Worm (Caenorhabditis elegans) whole organism, L1 larva: Measurements from ENCODE around the gene C16C10.2.

Experiments used
- C34B4.2 ChIP-seq: sonication (generic microtip); optimal IDR thresholded peaks from 2 replicates; lab custom pipeline; 2017; ENCODE audit warnings: mild to moderate bottlenecking, missing genetic modification characterization, missing compliant biosample characterization
- aly-2 ChIP-seq: fragments of 150-350 bp; optimal IDR thresholded peaks from 2 replicates; lab custom pipeline; 2014; ENCODE audit warnings: missing biosample characterization, missing genetic modification characterization
- ama-1 ChIP-seq: fragments of 150-350 bp; optimal IDR thresholded peaks from 2 replicates; lab custom pipeline; 2014
- blmp-1 ChIP-seq: fragments of 150-350 bp; optimal IDR thresholded peaks from 2 replicates; lab custom pipeline; 2014; ENCODE audit warnings: missing biosample characterization, missing genetic modification characterization
- ceh-82 ChIP-seq, 3 experiments: fragments of 150-350 bp in 1 of 3; sonication (generic microtip) in 2 of 3; optimal IDR thresholded peaks; 2 replicates each; lab custom pipeline; 2014 to 2017; ENCODE audit warnings: missing biosample characterization in 3 of 3, missing genetic modification characterization in 3 of 3
- ceh-88 ChIP-seq: fragments of 200-800 bp; sonication (Bioruptor generic); IDR thresholded peaks from 2 replicates; pipeline ENCODE4 v1.3.6; 2022; ENCODE audit warnings: missing genetic modification characterization, missing compliant biosample characterization
- ces-1 ChIP-seq: fragments of 150-350 bp; optimal IDR thresholded peaks from 2 replicates; lab custom pipeline; 2014; ENCODE audit warnings: missing biosample characterization, missing genetic modification reagents, missing genetic modification characterization
- dpl-1 ChIP-seq, 3 experiments: fragments of 150-350 bp in 2 of 3; sonication (generic microtip) in 1 of 3; optimal IDR thresholded peaks; 2 replicates each; lab custom pipeline; 2014 to 2017; ENCODE audit warnings: missing biosample characterization in 3 of 3, missing genetic modification characterization in 3 of 3, missing genetic modification reagents in 3 of 3
- dsc-1 ChIP-seq: sonication (generic microtip); optimal IDR thresholded peaks from 2 replicates; lab custom pipeline; 2016; ENCODE audit warnings: mild to moderate bottlenecking, missing genetic modification characterization, missing compliant biosample characterization
- efl-1 ChIP-seq, 4 experiments: fragments of 150-350 bp; optimal IDR thresholded peaks in 3 of 4; peaks in 1 of 4; 1 replicate in 1 of 4; 2 replicates in 3 of 4; lab custom pipeline; 2014; ENCODE audit warnings: missing biosample characterization in 2 of 4, missing genetic modification characterization in 2 of 4, missing genetic modification reagents in 2 of 4
- efl-3 ChIP-seq: fragments of 200-800 bp; sonication (Bioruptor generic); optimal IDR thresholded peaks from 2 replicates; lab custom pipeline; 2018; ENCODE audit warnings: mild to moderate bottlenecking, missing genetic modification characterization, missing compliant biosample characterization
- egl-27 ChIP-seq, 2 experiments: fragments of 150-350 bp in 1 of 2; sonication (generic microtip); optimal IDR thresholded peaks; 3 replicates each; lab custom pipeline; 2017 to 2018; ENCODE audit warnings: missing biosample characterization in 2 of 2, missing genetic modification characterization in 2 of 2, missing genetic modification reagents in 2 of 2
- elt-2 ChIP-seq: sonication (generic microtip); optimal IDR thresholded peaks from 2 replicates; lab custom pipeline; 2016; ENCODE audit warnings: missing genetic modification characterization, mild to moderate bottlenecking, inconsistent platforms, missing compliant biosample characterization, missing genetic modification reagents
- elt-3 ChIP-seq, 6 experiments: fragments of 150-350 bp in 1 of 6; sonication (generic microtip); optimal IDR thresholded peaks; 2 replicates each; lab custom pipeline; 2017 to 2018; ENCODE audit warnings: missing biosample characterization in 6 of 6, missing genetic modification characterization in 6 of 6, inconsistent platforms in 1 of 6
- ets-5 ChIP-seq: fragments of 200-800 bp; sonication (Bioruptor generic); IDR thresholded peaks from 2 replicates; pipeline ENCODE4 v1.3.6; 2022; ENCODE audit warnings: missing genetic modification characterization, missing compliant biosample characterization
- fkh-10 ChIP-seq: sonication (generic microtip); optimal IDR thresholded peaks from 2 replicates; lab custom pipeline; 2017; ENCODE audit warnings: missing biosample characterization, missing genetic modification reagents, missing genetic modification characterization
- fkh-4 ChIP-seq: sonication (generic microtip); optimal IDR thresholded peaks from 2 replicates; lab custom pipeline; 2016; ENCODE audit warnings: missing compliant biosample characterization, missing genetic modification characterization, borderline replicate concordance
- fos-1 ChIP-seq: fragments of 150-350 bp; optimal IDR thresholded peaks from 2 replicates; lab custom pipeline; 2014; ENCODE audit warnings: missing biosample characterization, missing genetic modification characterization
- hlh-17 ChIP-seq: fragments of 200-800 bp; sonication (Bioruptor generic); optimal IDR thresholded peaks from 2 replicates; lab custom pipeline; 2018; ENCODE audit warnings: missing genetic modification characterization, mild to moderate bottlenecking, missing compliant biosample characterization, moderate library complexity, borderline replicate concordance
- hpl-2 ChIP-seq: fragments of 150-350 bp; optimal IDR thresholded peaks from 2 replicates; lab custom pipeline; 2014; ENCODE audit warnings: missing biosample characterization, missing genetic modification reagents, missing genetic modification characterization
- lin-13 ChIP-seq: fragments of 150-350 bp; optimal IDR thresholded peaks from 2 replicates; lab custom pipeline; 2014; ENCODE audit warnings: missing biosample characterization, missing genetic modification reagents, missing genetic modification characterization
- lin-14 ChIP-seq: fragments of 200-800 bp; sonication (Bioruptor generic); optimal IDR thresholded peaks from 2 replicates; lab custom pipeline; 2018; ENCODE audit warnings: mild to moderate bottlenecking, missing genetic modification characterization, moderate library complexity, missing compliant biosample characterization
- lin-35 ChIP-seq, 2 experiments: fragments of 150-350 bp; optimal IDR thresholded peaks; 2 replicates each; lab custom pipeline; 2014; ENCODE audit warnings: missing biosample characterization in 2 of 2, missing genetic modification characterization in 2 of 2, missing genetic modification reagents in 2 of 2
- lir-3 ChIP-seq: sonication (generic microtip); optimal IDR thresholded peaks from 2 replicates; lab custom pipeline; 2016; ENCODE audit warnings: mild to moderate bottlenecking, missing genetic modification characterization, moderate library complexity, missing compliant biosample characterization; ENCODE audit not compliant: poor library complexity
- lsy-2 ChIP-seq, 2 experiments: fragments of 150-350 bp; optimal IDR thresholded peaks; 2 replicates each; lab custom pipeline; 2014; ENCODE audit warnings: missing biosample characterization in 2 of 2, missing genetic modification characterization in 2 of 2
- mdl-1 ChIP-seq, 2 experiments: fragments of 150-350 bp; optimal IDR thresholded peaks; 2 replicates each; lab custom pipeline; 2014 to 2017; ENCODE audit warnings: missing biosample characterization in 2 of 2, missing genetic modification characterization in 2 of 2, inconsistent platforms in 1 of 2
- nhr-19 ChIP-seq: fragments of 200-800 bp; sonication (Bioruptor generic); conservative IDR thresholded peaks from 2 replicates; pipeline ENCODE4 v1.3.6; 2022; ENCODE audit warnings: missing genetic modification characterization, missing compliant biosample characterization
- nhr-20 ChIP-seq: sonication (generic microtip); optimal IDR thresholded peaks from 2 replicates; lab custom pipeline; 2016; ENCODE audit warnings: mild to moderate bottlenecking, missing genetic modification characterization, missing compliant biosample characterization
- nhr-47 ChIP-seq: sonication (generic microtip); optimal IDR thresholded peaks from 2 replicates; lab custom pipeline; 2016; ENCODE audit warnings: mild to moderate bottlenecking, missing genetic modification characterization, moderate library complexity, missing compliant biosample characterization
- nhr-85 ChIP-seq: sonication (generic microtip); peaks from one replicate; lab custom pipeline; 2016; ENCODE audit warnings: missing genetic modification characterization, inconsistent platforms, missing compliant biosample characterization
- nhr-90 ChIP-seq: sonication (generic microtip); optimal IDR thresholded peaks from 2 replicates; lab custom pipeline; 2016; ENCODE audit warnings: mild to moderate bottlenecking, missing genetic modification characterization, missing compliant biosample characterization; ENCODE audit not compliant: poor library complexity
- pag-3 ChIP-seq: sonication (generic microtip); optimal IDR thresholded peaks from 2 replicates; lab custom pipeline; 2017; ENCODE audit warnings: missing genetic modification characterization, mild to moderate bottlenecking, missing compliant biosample characterization, antibody characterized with exemption, borderline replicate concordance; ENCODE audit not compliant: insufficient read depth
- pax-3 ChIP-seq: fragments of 200-800 bp; sonication (Bioruptor generic); optimal IDR thresholded peaks from 2 replicates; lab custom pipeline; 2018; ENCODE audit warnings: mild to moderate bottlenecking, missing genetic modification characterization, moderate library complexity, missing compliant biosample characterization
- pqm-1 ChIP-seq: sonication (generic microtip); optimal IDR thresholded peaks from 3 replicates; lab custom pipeline; 2017; ENCODE audit warnings: missing biosample characterization, missing genetic modification characterization
- rnt-1 ChIP-seq: sonication (generic microtip); optimal IDR thresholded peaks from 2 replicates; lab custom pipeline; 2016; ENCODE audit warnings: mild to moderate bottlenecking, missing genetic modification characterization, moderate library complexity, missing compliant biosample characterization
- snu-23 ChIP-seq: sonication (generic microtip); optimal IDR thresholded peaks from 2 replicates; lab custom pipeline; 2016; ENCODE audit warnings: missing genetic modification characterization, missing compliant biosample characterization
- sox-4 ChIP-seq: sonication (generic microtip); optimal IDR thresholded peaks from 2 replicates; lab custom pipeline; 2016; ENCODE audit warnings: missing genetic modification characterization, missing compliant biosample characterization
- sup-37 ChIP-seq: fragments of 200-800 bp; sonication (Bioruptor generic); optimal IDR thresholded peaks from 2 replicates; lab custom pipeline; 2018; ENCODE audit warnings: mild to moderate bottlenecking, missing genetic modification characterization, missing compliant biosample characterization
- swsn-7 ChIP-seq: sonication (generic microtip); optimal IDR thresholded peaks from 2 replicates; lab custom pipeline; 2016; ENCODE audit warnings: missing genetic modification characterization, missing compliant biosample characterization
- tbx-2 ChIP-seq: sonication (generic microtip); optimal IDR thresholded peaks from 2 replicates; lab custom pipeline; 2016; ENCODE audit warnings: missing genetic modification characterization, missing compliant biosample characterization
- unc-130 ChIP-seq: fragments of 150-350 bp; optimal IDR thresholded peaks from 2 replicates; lab custom pipeline; 2017; ENCODE audit warnings: missing biosample characterization, missing genetic modification characterization, inconsistent platforms
- unc-62 ChIP-seq: fragments of 150-350 bp; optimal IDR thresholded peaks from 2 replicates; lab custom pipeline; 2014; ENCODE audit warnings: missing biosample characterization, missing genetic modification reagents, missing genetic modification characterization
- xbp-1 ChIP-seq: sonication (generic microtip); optimal IDR thresholded peaks from 2 replicates; lab custom pipeline; 2016; ENCODE audit warnings: missing genetic modification characterization, missing compliant biosample characterization
- zip-4 ChIP-seq: fragments of 200-800 bp; sonication (Bioruptor generic); optimal IDR thresholded peaks from 2 replicates; lab custom pipeline; 2018; ENCODE audit warnings: mild to moderate bottlenecking, missing genetic modification characterization, moderate library complexity, missing compliant biosample characterization
- ztf-11 ChIP-seq, 2 experiments: sonication (generic microtip); optimal IDR thresholded peaks; 2 replicates each; lab custom pipeline; 2016 to 2017; ENCODE audit warnings: missing genetic modification characterization in 2 of 2, missing biosample characterization in 1 of 2, missing compliant biosample characterization in 1 of 2

Gene C16C10.2

ce11 chrIII:4196301-4196987 lies 18.0 kb upstream of the C16C10.2 start (continued):
- TF ChIP-seq nhr-90 (tag; lab: Kevin White, UChicago) (peak; percentile 19), mdl-1 (tag; optimal IDR thresholded peaks at IDR 0.05; lab: Kevin White, UChicago) (peak; percentile 63 to 90), nhr-19 (GFP tag; lab: Robert Waterston, UW) (peak; percentile 56), efl-3 (no peak), fkh-10 (GFP tag; lab: Kevin White, UChicago) (peak; percentile 42), lin-35 (GFP tag; optimal IDR thresholded peaks at IDR 0.05; lab: Kevin White, UChicago) (peak in 1 of 2 experiments; percentile 69)
- TF ChIP-seq, all 84 proteins: peak for 41

- TF ChIP-seq sox-4 (tag; lab: Kevin White, UChicago) (no peak), aly-2 (tag; lab: Kevin White, UChicago) (peak; percentile 94), swsn-7 (peak; percentile 21), ces-1 (no peak), dpl-1 (GFP tag; optimal IDR thresholded peaks at IDR 0.05; lab: Kevin White, UChicago) (no peak), efl-1 (optimal IDR thresholded peaks at IDR 0.05; lab: Kevin White, UChicago) (peak; percentile 44 to 50), efl-1 (GFP tag; optimal IDR thresholded peaks at IDR 0.05 in 1 of 2; lab: Kevin White, UChicago) (peak in 1 of 2 experiments; percentile 8), hlh-17 (GFP tag; lab: Kevin White, UChicago) (peak; percentile 5), pag-3 (tag; lab: Kevin White, UChicago) (no peak), fkh-4 (tag; lab: Kevin White, UChicago) (peak; percentile 32), hpl-2 (GFP tag; lab: Kevin White, UChicago) (peak; percentile 39), ceh-82 (tag; optimal IDR thresholded peaks at IDR 0.05; lab: Kevin White, UChicago) (no peak), lsy-2 (tag; optimal IDR thresholded peaks at IDR 0.05; lab: Kevin White, UChicago) (peak; percentile 2 to 51), lin-14 (GFP tag; lab: Kevin White, UChicago) (peak; percentile 22), ztf-11 (tag; optimal IDR thresholded peaks at IDR 0.05; lab: Kevin White, UChicago) (no peak), ets-5 (GFP tag; lab: Robert Waterston, UW) (no peak), lin-35 (GFP tag; optimal IDR thresholded peaks at IDR 0.05; lab: Kevin White, UChicago) (peak in 1 of 2 experiments; percentile 34), unc-130 (tag; lab: Kevin White, UChicago) (peak; percentile 13), pax-3 (tag; lab: Kevin White, UChicago) (peak; percentile 45), ama-1 (lab: Kevin White, UChicago) (peak; percentile 95), elt-2 (tag; lab: Kevin White, UChicago) (peak; percentile 60), tbx-2 (peak; percentile 5), sup-37 (GFP tag; lab: Kevin White, UChicago) (peak; percentile 41), xbp-1 (tag; lab: Kevin White, UChicago) (no peak), ceh-88 (GFP tag; lab: Robert Waterston, UW) (no peak), lir-3 (tag; lab: Kevin White, UChicago) (peak; percentile 11), elt-3 (tag; optimal IDR thresholded peaks at IDR 0.05; lab: Kevin White, UChicago) (no peak), nhr-19 (GFP tag; lab: Robert Waterston, UW) (peak; percentile 60), unc-62 (GFP tag; lab: Kevin White, UChicago) (no peak), zip-4 (GFP tag; lab: Kevin White, UChicago) (peak; percentile 28), lin-13 (GFP tag; lab: Kevin White, UChicago) (peak; percentile 25), C34B4.2 (tag; lab: Kevin White, UChicago) (no peak), snu-23 (GFP tag; lab: Kevin White, UChicago) (peak; percentile 49), nhr-20 (tag; lab: Kevin White, UChicago) (peak; percentile 37), pqm-1 (tag; lab: Kevin White, UChicago) (no peak), blmp-1 (tag; lab: Kevin White, UChicago) (peak; percentile 77), egl-27 (tag; optimal IDR thresholded peaks at IDR 0.05; lab: Kevin White, UChicago) (no peak), nhr-47 (tag; lab: Kevin White, UChicago) (peak; percentile 59), nhr-90 (tag; lab: Kevin White, UChicago) (peak; percentile 63), nhr-85 (peak; percentile 80), dsc-1 (peak; percentile 64), rnt-1 (peak; percentile 53), fos-1 (tag; lab: Kevin White, UChicago) (peak; percentile 35)
These were observed 17.0 kb upstream of the C16C10.2 start for ce11 chrIII:4195306-4196008.
